Worm (Caenorhabditis elegans): ENCODE results near the gene tbx-35.
A peak's percentile ranks its signal among the peaks of the same experiment; 100 is the strongest.

tbx-35 gene

DNA sequence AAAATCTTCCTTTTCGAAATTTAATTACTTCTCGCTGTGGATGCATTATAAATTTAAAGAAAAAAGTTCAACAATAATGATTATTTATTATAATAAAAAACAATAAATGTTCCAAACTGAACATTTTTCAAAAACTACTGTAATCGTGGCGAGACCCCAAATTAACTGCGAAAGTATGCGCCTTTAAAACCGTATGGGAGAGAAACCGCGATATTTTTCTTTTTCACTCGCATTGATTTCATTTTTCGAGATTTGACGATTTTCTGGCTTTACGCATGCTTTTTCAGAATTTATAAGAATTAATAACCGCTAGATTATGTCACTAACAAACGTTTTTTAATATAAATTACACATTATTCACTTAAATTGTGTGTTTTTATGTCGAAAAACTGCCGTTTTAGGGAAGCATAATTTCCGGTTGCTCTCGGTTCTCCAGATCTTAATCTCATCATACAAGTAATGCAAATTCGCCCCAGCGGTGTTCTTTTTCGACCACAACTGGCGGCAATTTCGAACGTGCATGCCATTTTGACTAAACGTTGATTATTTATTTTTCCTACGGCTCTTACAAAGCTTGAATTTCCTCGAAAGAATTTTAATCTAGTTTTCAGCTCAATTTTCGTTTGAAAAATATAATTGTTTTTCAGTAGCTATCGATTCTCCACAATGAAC lies 24.1 kb downstream of the tbx-35 start, which contains the start of gene F12A10.8:
Gene F12A10.8 (minus strand): TSS at position 79 of the 672 bp plus-strand sequence.
- TF ChIP-seq gmeb-1 (tag; optimal IDR thresholded peaks at IDR 0.05) (peak; percentile 70), ztf-4 (tag; optimal IDR thresholded peaks at IDR 0.05) (no peak), elt-3 (tag; optimal IDR thresholded peaks at IDR 0.05) (no peak), lsy-2 (tag; optimal IDR thresholded peaks at IDR 0.05) (peak in 1 of 2 experiments; percentile 49), blmp-1 (tag; optimal IDR thresholded peaks at IDR 0.05; ENCODE audit: insufficient read depth) (no peak), C34F6.9 (tag; optimal IDR thresholded peaks at IDR 0.05) (peak; percentile 33), nhr-129 (tag; optimal IDR thresholded peaks at IDR 0.05) (peak; percentile 35), lin-13 (GFP tag; optimal IDR thresholded peaks at IDR 0.05) (no peak), ztf-1 (GFP tag; conservative IDR thresholded peaks at IDR 0.05) (no peak), sem-4 (tag; optimal IDR thresholded peaks at IDR 0.05) (no peak), unc-39 (tag; optimal IDR thresholded peaks at IDR 0.05) (no peak), nhr-11 (tag; optimal IDR thresholded peaks at IDR 0.05) (no peak), R02D3.7 (tag; optimal IDR thresholded peaks at IDR 0.05) (no peak), Y55F3AM.14 (GFP tag; optimal IDR thresholded peaks at IDR 0.05) (no peak)

DNA sequence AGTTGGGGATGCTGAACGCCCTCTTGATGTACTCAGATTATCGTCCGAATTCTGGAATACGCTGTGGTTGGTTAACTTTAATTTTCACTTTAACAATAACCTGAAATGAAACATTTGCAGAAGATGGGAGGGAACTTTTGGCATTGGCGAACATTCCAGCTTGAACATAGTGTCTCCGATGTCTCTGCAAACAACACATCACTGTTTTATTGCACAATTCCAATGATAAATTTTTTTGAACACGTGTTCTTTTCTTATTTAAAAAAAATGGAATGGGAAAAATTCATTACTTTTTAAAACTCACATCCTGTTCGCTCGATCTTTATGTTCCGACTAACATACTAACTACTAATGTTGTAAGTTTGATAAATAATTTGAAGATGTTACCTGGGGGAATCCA lies 24.7 kb downstream of the tbx-35 start, which contains the start of gene fzy-1:
Gene fzy-1 (plus strand): TSS at position 301 of the 400 bp plus-strand sequence.
- TF ChIP-seq aly-2 (tag; optimal IDR thresholded peaks at IDR 0.05) (no peak), snpc-4 (tag; optimal IDR thresholded peaks at IDR 0.05) (no peak), sma-3 (GFP tag; optimal IDR thresholded peaks at IDR 0.05) (no peak), Y55F3AM.14 (GFP tag; optimal IDR thresholded peaks at IDR 0.05) (no peak)

DNA sequence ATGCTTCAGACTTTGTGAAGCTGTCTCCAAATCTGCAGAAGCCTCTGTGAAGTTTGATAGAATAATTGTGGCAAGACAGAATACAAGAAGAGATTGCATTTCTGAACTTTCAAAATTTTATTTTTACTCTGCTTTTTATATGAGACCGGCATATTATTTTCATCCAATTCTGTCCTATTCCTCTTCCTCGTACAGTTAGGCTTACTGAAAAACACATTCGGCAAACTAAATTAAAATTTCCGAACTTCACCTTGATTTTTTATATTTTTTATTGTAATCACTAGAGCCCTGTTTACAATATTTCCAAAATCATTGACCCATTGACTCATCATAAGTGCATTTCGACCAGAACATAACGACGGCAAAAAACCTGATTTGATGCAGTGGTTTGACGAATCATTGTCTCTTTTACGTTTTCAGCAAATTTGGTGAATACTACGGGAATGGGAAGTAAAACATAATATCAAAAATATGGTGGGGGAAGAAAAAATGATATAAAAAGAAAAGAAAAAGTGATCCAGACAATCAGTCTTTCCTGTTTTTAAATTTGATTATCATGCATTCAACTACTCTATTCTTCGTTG lies 26.9 kb downstream of the tbx-35 start, which contains the start of the genes suex-1 and F12A10.9:
Gene suex-1 (minus strand): TSS at position 101 of the 584 bp plus-strand sequence.
Gene F12A10.9 (plus strand): TSS at position 534 of the 584 bp plus-strand sequence.
- TF ChIP-seq lin-39 (tag; optimal IDR thresholded peaks at IDR 0.05) (no peak), ama-1 (optimal IDR thresholded peaks at IDR 0.05) (no peak), nhr-12 (tag; optimal IDR thresholded peaks at IDR 0.05) (no peak), unc-39 (tag; optimal IDR thresholded peaks at IDR 0.05) (no peak), sma-9 (GFP tag; optimal IDR thresholded peaks at IDR 0.05) (no peak), sma-9 (tag; optimal IDR thresholded peaks at IDR 0.05) (no peak), ztf-1 (GFP tag; conservative IDR thresholded peaks at IDR 0.05) (no peak), alr-1 (tag; optimal IDR thresholded peaks at IDR 0.05) (no peak), nhr-10 (tag; optimal IDR thresholded peaks at IDR 0.05) (no peak), nhr-77 (tag; optimal IDR thresholded peaks at IDR 0.05) (no peak), ceh-82 (tag; optimal IDR thresholded peaks at IDR 0.05) (no peak), skn-1 (tag; optimal IDR thresholded peaks at IDR 0.05) (no peak), nhr-23 (tag; optimal IDR thresholded peaks at IDR 0.05) (no peak), ceh-16 (tag; optimal IDR thresholded peaks at IDR 0.05) (no peak), snpc-4 (tag; optimal IDR thresholded peaks at IDR 0.05) (no peak)

DNA sequence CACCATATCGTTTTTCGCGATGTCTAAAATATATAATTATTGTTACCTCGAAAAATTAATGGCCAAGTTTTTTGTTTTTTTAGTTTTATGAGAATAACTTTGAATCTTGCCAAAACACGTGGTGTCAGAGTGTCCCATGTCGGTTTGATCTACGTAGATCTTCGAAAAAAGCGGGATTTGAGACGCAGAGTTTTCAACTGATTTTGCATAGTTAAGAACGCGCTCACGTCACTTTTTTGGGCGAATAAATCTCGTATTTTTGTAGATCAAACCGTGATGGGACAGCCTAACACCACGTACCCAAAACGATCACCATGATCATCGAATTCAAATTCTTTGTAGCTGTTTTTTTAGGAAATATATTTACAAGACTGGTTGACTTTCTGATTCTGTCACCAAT lies 27.7 kb downstream of the tbx-35 start:
- no peak for TF ChIP-seq nhr-21 (tag; optimal IDR thresholded peaks at IDR 0.05)
- no peak for TF ChIP-seq sma-3 (GFP tag; optimal IDR thresholded peaks at IDR 0.05)
- TF ChIP-seq skn-1 (tag; optimal IDR thresholded peaks at IDR 0.05): no peak
- TF ChIP-seq Y55F3AM.14 (GFP tag; optimal IDR thresholded peaks at IDR 0.05): no peak
- no peak for TF ChIP-seq ztf-11 (tag; optimal IDR thresholded peaks at IDR 0.05)
- no peak for TF ChIP-seq ama-1 (optimal IDR thresholded peaks at IDR 0.05)
- TF ChIP-seq dmd-4 (tag; optimal IDR thresholded peaks at IDR 0.05): no peak
- TF ChIP-seq sma-9 (GFP tag; optimal IDR thresholded peaks at IDR 0.05): no peak
- no peak for TF ChIP-seq sma-9 (tag; optimal IDR thresholded peaks at IDR 0.05)
- TF ChIP-seq R02D3.7 (tag; optimal IDR thresholded peaks at IDR 0.05): no peak
- no peak for TF ChIP-seq mab-5 (tag; optimal IDR thresholded peaks at IDR 0.05)
- TF ChIP-seq nhr-77 (tag; optimal IDR thresholded peaks at IDR 0.05): no peak
- TF ChIP-seq F13H6.1 (tag; optimal IDR thresholded peaks at IDR 0.05): no peak
- no peak for TF ChIP-seq ceh-16 (tag; optimal IDR thresholded peaks at IDR 0.05)
- no peak for TF ChIP-seq peb-1 (tag; optimal IDR thresholded peaks at IDR 0.05)
- TF ChIP-seq C34F6.9 (tag; optimal IDR thresholded peaks at IDR 0.05): no peak
- no peak for TF ChIP-seq nhr-23 (tag; optimal IDR thresholded peaks at IDR 0.05)
